Worm (Caenorhabditis elegans) whole organism, midembryonic: Measurements from ENCODE around the gene snpc-1.1.

ENCODE experiments used
- T22C8.4 ChIP-seq: fragments of 200-800 bp; sonication (Bioruptor generic); IDR thresholded peaks from 2 replicates; pipeline ENCODE4 v1.3.6; 2022; ENCODE audit warnings: missing genetic modification characterization, missing compliant biosample characterization
- cog-1 ChIP-seq: sonication (generic microtip); optimal IDR thresholded peaks from 2 replicates; lab custom pipeline; 2016; ENCODE audit warnings: missing genetic modification characterization, missing compliant biosample characterization
- flt-1 ChIP-seq: fragments of 200-800 bp; sonication (Bioruptor generic); IDR thresholded peaks from 2 replicates; pipeline ENCODE4 v1.3.6; 2022; ENCODE audit warnings: missing genetic modification characterization, missing compliant biosample characterization
- klf-2 ChIP-seq: fragments of 200-800 bp; sonication (Bioruptor generic); conservative IDR thresholded peaks from 2 replicates; pipeline ENCODE4 v1.3.6; 2022; ENCODE audit warnings: missing genetic modification reagents, missing genetic modification characterization, missing compliant biosample characterization
- med-1 ChIP-seq: sonication (generic microtip); optimal IDR thresholded peaks from 2 replicates; lab custom pipeline; 2017; ENCODE audit warnings: missing genetic modification characterization, mild to moderate bottlenecking, missing compliant biosample characterization, antibody characterized with exemption, missing genetic modification reagents; ENCODE audit not compliant: insufficient read depth
- ref-1 ChIP-seq: fragments of 200-800 bp; sonication (Bioruptor generic); conservative IDR thresholded peaks from 2 replicates; pipeline ENCODE4 v1.3.6; 2022; ENCODE audit warnings: missing genetic modification reagents, missing genetic modification characterization, missing compliant biosample characterization
- tab-1 ChIP-seq: fragments of 200-800 bp; sonication (Bioruptor generic); IDR thresholded peaks from 2 replicates; pipeline ENCODE4 v1.3.6; 2022; ENCODE audit warnings: missing genetic modification characterization, missing compliant biosample characterization
- ztf-23 ChIP-seq: fragments of 200-800 bp; sonication (Bioruptor generic); IDR thresholded peaks from 2 replicates; pipeline ENCODE4 v1.3.6; 2022; ENCODE audit warnings: missing genetic modification reagents, missing genetic modification characterization, missing compliant biosample characterization
- ztf-29 ChIP-seq: fragments of 200-800 bp; sonication (Bioruptor generic); IDR thresholded peaks from 2 replicates; pipeline ENCODE4 v1.3.6; 2022; ENCODE audit warnings: missing genetic modification reagents, missing genetic modification characterization, missing compliant biosample characterization

- TF ChIP-seq flt-1 (GFP tag; lab: Robert Waterston, UW) (no peak), tab-1 (GFP tag; lab: Robert Waterston, UW) (no peak), ztf-29 (no peak), klf-2 (GFP tag; lab: Robert Waterston, UW) (no peak), cog-1 (no peak), ztf-23 (GFP tag; lab: Robert Waterston, UW) (no peak), T22C8.4 (GFP tag; lab: Robert Waterston, UW) (no peak), ref-1 (GFP tag; lab: Robert Waterston, UW) (no peak), med-1 (no peak)
These were observed 29.2 kb upstream of the snpc-1.1 start for ce11 chrII:7810162-7810868.
